Fruit fly (Drosophila melanogaster): ENCODE results near the gene CG15525.
A peak's percentile ranks its signal among the peaks of the same experiment; 100 is the strongest.

Gene CG15525

dm6 chr3R:29995035-29995434 is 2.4 kb downstream of the CG15525 start, which contains the start of the genes CG7903 and Sas-6 (continued):
- TF ChIP-seq bowl (GFP tag; IDR thresholded peaks at IDR 0.05) (no peak), Dref (GFP tag; IDR thresholded peaks at IDR 0.05) (peak; percentile 89), MESR4 (GFP tag; optimal IDR thresholded peaks at IDR 0.05) (peak; percentile 71), CG14710 (tag; optimal IDR thresholded peaks at IDR 0.05) (peak; percentile 33), zen2 (GFP tag; IDR thresholded peaks at IDR 0.05; ENCODE audit: partially characterized antibody) (peak; percentile 48; the same call in 1 of the 3 replicates), org-1 (GFP tag; optimal IDR thresholded peaks at IDR 0.05) (no peak), Myb (GFP tag; optimal IDR thresholded peaks at IDR 0.05) (peak; percentile 62), amos (GFP tag; IDR thresholded peaks at IDR 0.05; ENCODE audit: partially characterized antibody) (peak; percentile 78), CG10431 (GFP tag; optimal IDR thresholded peaks at IDR 0.05) (no peak), crol (GFP tag; IDR thresholded peaks at IDR 0.05) (no peak), vnd (GFP tag; IDR thresholded peaks at IDR 0.05; ENCODE audit: partially characterized antibody) (peak; percentile 63), CG10654 (GFP tag; optimal IDR thresholded peaks at IDR 0.05) (no peak), Med (GFP tag) (peak; percentile 79), BEAF-32 (GFP tag; optimal IDR thresholded peaks at IDR 0.05) (peak; percentile 73), hbn (GFP tag; IDR thresholded peaks at IDR 0.05; ENCODE audit: partially characterized antibody) (peak; percentile 72), CG10267 (tag; optimal IDR thresholded peaks at IDR 0.05) (peak; percentile 2), cad (GFP tag; optimal IDR thresholded peaks at IDR 0.05) (no peak), HmgZ (tag; optimal IDR thresholded peaks at IDR 0.05) (peak; percentile 33), CG42726 (GFP tag; IDR thresholded peaks at IDR 0.05; ENCODE audit: partially characterized antibody) (peak; percentile 77), CG4328 (GFP tag; optimal IDR thresholded peaks at IDR 0.05) (no peak), CG6791 (GFP tag; IDR thresholded peaks at IDR 0.05; ENCODE audit: partially characterized antibody) (peak; percentile 88), hb (GFP tag; IDR thresholded peaks at IDR 0.05; ENCODE audit: partially characterized antibody) (peak; percentile 70; the same call in 1 of the 3 replicates), Sox100B (GFP tag; optimal IDR thresholded peaks at IDR 0.05) (no peak), Spps (tag; optimal IDR thresholded peaks at IDR 0.05) (no peak), HLH4C (GFP tag; IDR thresholded peaks at IDR 0.05; ENCODE audit: partially characterized antibody) (peak; percentile 72), pzg (GFP tag; optimal IDR thresholded peaks at IDR 0.05) (peak; percentile 74), Dp (GFP tag; optimal IDR thresholded peaks at IDR 0.05) (peak; percentile 67), sob (GFP tag; IDR thresholded peaks at IDR 0.05) (0 out of 2 replicates have a peak, but pooled peaks have one; percentile 26), knrl (GFP tag; IDR thresholded peaks at IDR 0.05; ENCODE audit: partially characterized antibody) (peak; percentile 67), CG13287 (GFP tag; IDR thresholded peaks at IDR 0.05; ENCODE audit: partially characterized antibody) (peak; percentile 82), inv (GFP tag; IDR thresholded peaks at IDR 0.05; ENCODE audit: partially characterized antibody) (peak; percentile 66; the same call in 1 of the 2 replicates), CG7556 (GFP tag; optimal IDR thresholded peaks at IDR 0.05) (no peak), Fer3 (tag; optimal IDR thresholded peaks at IDR 0.05) (no peak), ac (GFP tag; optimal IDR thresholded peaks at IDR 0.05) (no peak), Ravus (GFP tag; IDR thresholded peaks at IDR 0.05) (no peak), peb (GFP tag; IDR thresholded peaks at IDR 0.05) (no peak), trem (tag; optimal IDR thresholded peaks at IDR 0.05) (peak; percentile 33), crp (GFP tag; optimal IDR thresholded peaks at IDR 0.05) (peak in 1 of 2 experiments; percentile 2), Dll (GFP tag; IDR thresholded peaks at IDR 0.05; ENCODE audit: partially characterized antibody) (peak; percentile 73), scrt (GFP tag; optimal IDR thresholded peaks at IDR 0.05) (no peak), CG15601 (tag; optimal IDR thresholded peaks at IDR 0.05) (no peak), CG7786 (GFP tag; optimal IDR thresholded peaks at IDR 0.05) (no peak), Opbp (GFP tag; IDR thresholded peaks at IDR 0.05; ENCODE audit: partially characterized antibody) (peak; percentile 60; the same call in 1 of the 3 replicates), B-H1 (GFP tag; IDR thresholded peaks at IDR 0.05) (no peak), E2f2 (GFP tag; IDR thresholded peaks at IDR 0.05) (peak; percentile 79), ssp (GFP tag; IDR thresholded peaks at IDR 0.05) (no peak), CG34224 (GFP tag; IDR thresholded peaks at IDR 0.05; ENCODE audit: partially characterized antibody) (peak; percentile 76), unc-4 (GFP tag; IDR thresholded peaks at IDR 0.05; ENCODE audit: partially characterized antibody) (peak; percentile 77)
